Fruit fly (Drosophila melanogaster): ENCODE results near the gene CG45066.

The CG45066 gene

DNA sequence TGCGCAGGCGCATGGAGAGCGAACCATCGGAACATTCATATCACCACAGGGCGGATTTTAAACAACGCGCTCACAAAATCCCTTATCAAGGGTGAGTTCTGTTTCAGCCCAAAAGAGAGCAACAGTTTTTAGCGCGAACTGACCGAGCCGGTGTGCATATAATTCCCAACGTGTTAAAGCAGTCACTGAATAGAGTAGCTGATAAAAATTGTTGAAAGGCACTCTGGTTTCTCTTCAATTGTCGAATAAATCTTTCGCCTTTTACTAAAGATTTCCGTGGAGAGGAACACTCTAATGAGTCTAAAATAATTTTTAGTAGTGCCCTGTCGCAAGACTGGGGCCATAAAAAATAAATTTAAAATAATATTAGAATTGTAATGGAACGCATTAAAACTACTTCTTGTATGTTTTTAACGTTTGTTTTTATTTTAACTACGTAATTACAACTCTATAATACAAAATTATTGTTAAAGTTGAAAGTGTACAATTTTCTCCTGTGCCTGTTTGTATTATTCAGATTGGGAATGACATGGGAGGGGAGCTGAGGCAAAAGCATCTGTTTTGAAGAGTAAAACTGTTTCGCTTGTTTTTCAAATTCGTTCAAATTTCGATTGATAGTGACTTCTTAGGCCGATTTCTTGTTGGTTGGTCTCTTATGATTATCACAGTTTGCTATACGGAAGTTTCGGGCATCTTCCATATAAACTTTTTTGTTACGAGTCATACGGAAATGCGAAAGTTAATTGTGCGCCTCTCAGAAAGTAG lies 20.3 kb downstream of the CG45066 start:
- TF ChIP-seq insv (optimal IDR thresholded peaks at IDR 0.05) (no peak), psq (optimal IDR thresholded peaks at IDR 0.05) (no peak)

DNA sequence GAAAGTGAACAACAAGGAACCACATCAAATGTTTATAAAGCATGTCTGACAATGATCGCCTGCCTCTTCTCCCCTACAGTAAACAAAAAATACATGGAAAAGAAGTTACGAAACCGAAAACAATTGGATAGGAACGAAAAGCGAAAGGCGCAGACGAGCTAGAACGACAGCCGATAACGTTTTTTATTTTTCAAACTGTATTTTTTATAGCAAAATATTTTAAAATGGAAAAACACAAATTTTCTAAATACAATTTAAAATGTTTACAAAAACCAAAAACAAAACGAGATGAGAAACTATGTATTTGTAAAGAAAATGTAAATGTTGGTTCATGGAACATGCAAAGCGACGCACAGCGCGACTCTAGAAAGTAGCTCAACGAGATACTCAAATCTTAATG lies 22.0 kb downstream of the CG45066 start:
- no peak for TF ChIP-seq h (optimal IDR thresholded peaks at IDR 0.05)
- no peak for TF ChIP-seq ttk (optimal IDR thresholded peaks at IDR 0.05)
- no peak for TF ChIP-seq insv (optimal IDR thresholded peaks at IDR 0.05)
- no peak for TF ChIP-seq Myc (optimal IDR thresholded peaks at IDR 0.05)
- no peak for TF ChIP-seq psq (optimal IDR thresholded peaks at IDR 0.05)
- TF ChIP-seq Sin3A (optimal IDR thresholded peaks at IDR 0.05), result no peak

DNA sequence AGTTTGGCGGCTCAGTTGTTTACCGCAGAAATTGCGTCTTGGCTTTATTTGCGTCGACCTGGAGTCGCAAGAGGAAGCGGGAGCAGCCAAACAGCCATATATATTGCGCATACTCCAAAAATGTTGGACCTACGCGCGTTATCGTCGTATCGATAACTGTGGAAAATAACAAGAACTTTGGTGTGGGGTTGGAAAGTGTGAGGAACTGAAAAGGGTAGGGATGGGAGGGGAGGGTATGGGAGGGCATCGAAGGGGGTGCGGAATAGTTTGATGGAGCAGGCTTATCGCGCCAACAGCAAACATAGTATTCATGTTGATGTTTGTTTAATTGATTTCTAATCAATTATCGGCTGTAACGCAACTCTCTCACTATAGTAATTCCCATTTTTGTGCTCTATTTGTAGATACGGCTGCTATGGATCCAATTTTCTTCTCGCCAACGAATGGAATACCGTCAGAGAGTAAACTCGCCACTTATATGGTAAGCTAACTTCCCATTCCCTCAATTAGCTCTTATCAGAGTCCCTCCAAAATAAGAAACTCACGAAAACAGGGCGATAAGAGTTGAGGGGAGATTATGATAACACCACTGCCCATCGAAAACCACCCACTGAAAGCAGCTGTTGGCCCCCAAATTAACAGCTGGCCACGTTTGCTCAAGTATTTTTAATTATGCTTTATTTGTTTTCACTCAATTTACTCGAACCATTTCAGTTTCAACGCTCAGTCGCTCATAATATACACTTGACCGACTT lies 27.5 kb downstream of the CG45066 start:
- TF ChIP-seq insv (optimal IDR thresholded peaks at IDR 0.05) (no peak), Myc (optimal IDR thresholded peaks at IDR 0.05) (no peak), psq (optimal IDR thresholded peaks at IDR 0.05) (no peak), ttk (optimal IDR thresholded peaks at IDR 0.05) (no peak), Sin3A (optimal IDR thresholded peaks at IDR 0.05) (no peak), h (optimal IDR thresholded peaks at IDR 0.05) (no peak)

DNA sequence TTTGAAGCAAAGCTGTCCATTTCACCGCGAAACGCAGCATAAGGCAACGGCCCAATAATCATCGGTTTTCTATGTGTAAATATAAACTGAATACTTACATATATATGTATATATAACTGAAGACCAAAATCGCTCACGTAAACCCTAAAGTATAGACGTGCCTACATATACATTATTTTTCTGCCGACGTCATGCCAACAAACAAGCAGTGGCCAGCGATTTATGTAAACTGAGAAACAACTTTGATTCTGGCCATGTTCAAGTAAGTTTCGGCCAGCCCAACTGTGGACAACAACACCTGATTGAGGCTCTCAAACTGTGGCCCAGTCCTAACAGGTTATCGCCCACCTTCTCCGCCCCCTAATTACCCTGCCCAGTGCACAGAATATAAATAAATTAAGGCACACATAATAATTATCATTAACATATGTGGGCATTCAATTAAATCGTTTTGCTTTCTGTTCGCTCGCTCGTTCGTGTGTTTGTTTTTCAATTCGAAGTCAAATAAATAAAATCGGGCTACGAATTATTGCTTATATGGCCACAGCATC lies 29.0 kb downstream of the CG45066 start:
- TF ChIP-seq psq (optimal IDR thresholded peaks at IDR 0.05) (no peak), h (optimal IDR thresholded peaks at IDR 0.05) (no peak), Sin3A (optimal IDR thresholded peaks at IDR 0.05) (no peak), insv (optimal IDR thresholded peaks at IDR 0.05) (no peak), Myc (optimal IDR thresholded peaks at IDR 0.05) (no peak), ttk (optimal IDR thresholded peaks at IDR 0.05) (no peak)

DNA sequence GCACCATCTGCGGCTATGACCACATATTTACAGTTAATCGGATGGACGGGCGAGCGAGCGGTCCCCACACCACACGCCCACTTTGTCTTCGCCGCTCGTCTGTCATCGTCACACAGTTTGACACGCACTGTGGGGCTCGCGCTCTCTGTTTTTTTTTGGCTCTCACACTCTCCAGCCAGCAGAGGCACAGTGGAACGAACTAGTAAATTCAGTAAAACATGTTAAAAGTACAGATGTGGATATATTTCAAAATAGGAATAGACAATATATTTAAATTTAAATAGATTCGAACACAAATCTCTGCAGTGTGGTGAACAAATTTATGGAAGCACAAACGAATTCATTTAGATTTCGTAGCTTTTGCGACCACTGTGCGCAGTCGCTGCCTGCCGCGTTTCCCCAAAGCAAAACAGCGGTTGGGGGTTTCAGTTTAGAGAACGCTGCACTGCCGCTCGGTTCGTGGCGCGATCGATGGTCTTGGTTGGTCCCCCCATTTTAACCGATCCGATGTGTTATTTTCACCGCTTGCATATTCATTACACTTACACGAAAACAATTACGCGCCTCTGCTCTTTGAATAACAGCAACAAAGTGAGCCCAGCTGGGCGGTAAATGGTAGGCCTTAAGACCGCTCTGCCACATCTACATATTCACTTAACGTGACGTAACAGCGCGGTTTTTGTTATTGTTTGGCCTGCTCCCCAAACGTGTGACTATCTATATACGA lies 29.7 kb downstream of the CG45066 start:
- TF ChIP-seq Myc (optimal IDR thresholded peaks at IDR 0.05) (no peak), psq (optimal IDR thresholded peaks at IDR 0.05) (no peak), insv (optimal IDR thresholded peaks at IDR 0.05) (no peak), Sin3A (optimal IDR thresholded peaks at IDR 0.05) (no peak), h (optimal IDR thresholded peaks at IDR 0.05) (no peak), ttk (optimal IDR thresholded peaks at IDR 0.05) (no peak)

DNA sequence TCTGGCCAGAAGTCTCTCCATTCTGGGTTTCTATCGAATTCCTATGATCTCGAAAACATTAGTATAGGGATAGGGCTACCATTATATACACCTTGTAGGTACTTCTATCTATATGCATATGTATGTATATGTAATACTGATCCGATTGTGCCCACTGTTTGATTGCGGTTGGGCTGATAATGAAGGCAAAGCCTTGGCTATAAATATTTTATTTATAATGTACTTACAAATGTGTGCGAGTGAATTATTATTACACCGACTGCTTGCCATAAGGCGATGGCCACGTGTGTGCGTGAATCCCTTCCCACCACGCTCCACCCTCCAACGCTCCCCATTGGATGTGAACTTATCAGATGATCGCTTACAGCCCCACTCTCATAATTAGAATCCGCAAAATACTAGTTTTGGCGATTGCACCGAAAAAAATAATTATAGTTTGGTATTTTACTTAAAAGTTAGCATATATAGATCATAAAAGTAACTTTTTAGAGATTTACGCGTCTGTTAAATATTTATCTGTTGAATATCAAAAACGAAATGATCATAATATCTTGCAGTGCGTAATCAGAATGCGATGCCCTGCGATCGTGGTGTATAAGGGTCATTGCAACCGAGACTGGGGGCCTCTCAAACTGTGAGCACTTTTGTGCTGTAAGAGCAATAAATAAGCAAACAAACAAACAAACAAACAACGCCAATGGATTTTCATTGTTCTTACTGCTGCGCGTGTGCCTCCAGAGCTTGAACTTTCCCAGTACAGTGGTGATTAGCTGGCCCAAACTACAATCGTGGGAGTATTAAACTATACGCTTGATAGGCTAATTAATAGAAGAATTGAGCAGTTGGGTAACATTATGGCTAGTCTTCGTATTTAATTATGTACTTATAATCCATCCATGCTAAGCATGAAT lies 30.7 kb downstream of the CG45066 start:
- TF ChIP-seq psq (optimal IDR thresholded peaks at IDR 0.05) (no peak), ttk (optimal IDR thresholded peaks at IDR 0.05) (no peak), Sin3A (optimal IDR thresholded peaks at IDR 0.05) (no peak), insv (optimal IDR thresholded peaks at IDR 0.05) (no peak), Myc (optimal IDR thresholded peaks at IDR 0.05) (no peak), h (optimal IDR thresholded peaks at IDR 0.05) (no peak)

DNA sequence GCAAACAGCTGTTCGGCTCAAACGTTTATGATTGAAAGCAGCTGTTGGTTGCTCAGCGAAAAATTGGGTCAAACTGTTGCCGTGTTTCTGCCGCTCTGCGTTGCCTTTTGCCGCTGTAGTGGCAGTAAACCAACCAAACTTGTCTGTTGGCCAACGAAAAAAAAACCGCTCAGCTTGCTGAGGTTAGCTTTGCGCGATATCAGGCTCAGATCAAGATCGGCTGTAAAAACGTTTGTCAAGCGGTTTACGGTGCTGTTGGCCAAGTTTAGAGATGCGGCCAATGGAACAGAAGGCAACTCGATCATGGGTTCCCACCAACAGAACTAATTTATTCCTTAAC lies 31.9 kb downstream of the CG45066 start:
- TF ChIP-seq h (optimal IDR thresholded peaks at IDR 0.05) (no peak), psq (optimal IDR thresholded peaks at IDR 0.05) (no peak), ttk (optimal IDR thresholded peaks at IDR 0.05) (no peak), insv (optimal IDR thresholded peaks at IDR 0.05) (no peak), Sin3A (optimal IDR thresholded peaks at IDR 0.05) (no peak), Myc (optimal IDR thresholded peaks at IDR 0.05) (no peak)

DNA sequence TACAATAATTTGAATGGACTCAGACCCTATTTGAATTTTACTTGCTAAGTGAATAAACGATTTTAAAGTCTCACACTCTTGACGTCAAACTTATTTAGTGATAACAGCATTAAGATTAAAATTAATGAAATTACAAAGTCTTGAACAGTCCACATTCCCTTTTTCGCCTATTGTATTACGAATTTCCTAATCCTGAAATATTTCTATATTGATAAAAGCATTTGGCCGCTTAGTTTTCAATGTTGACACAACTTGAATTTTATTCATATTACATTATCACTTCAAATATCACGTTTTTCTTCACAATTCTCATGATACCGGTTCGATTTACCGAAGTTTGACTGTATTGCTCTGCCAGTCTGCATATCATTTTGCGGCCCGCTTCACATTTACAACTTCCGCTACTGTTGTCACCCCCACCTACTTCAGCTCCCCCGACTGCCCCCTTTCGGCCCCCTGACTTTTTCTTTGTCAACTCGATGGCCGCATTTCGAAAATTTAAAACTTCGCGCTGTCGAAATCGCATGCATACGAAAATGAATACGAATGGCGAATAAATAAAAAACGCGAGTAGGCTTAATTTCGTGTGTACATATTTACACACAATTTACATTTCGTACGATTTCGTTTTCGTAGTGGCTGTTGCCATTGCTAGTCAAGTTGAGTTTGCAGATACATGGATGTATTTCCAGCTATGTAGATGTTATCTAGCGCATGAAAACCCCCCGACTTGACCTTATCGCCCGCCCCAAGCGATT lies 32.5 kb downstream of the CG45066 start:
- TF ChIP-seq insv (optimal IDR thresholded peaks at IDR 0.05) (no peak), psq (optimal IDR thresholded peaks at IDR 0.05) (no peak), h (optimal IDR thresholded peaks at IDR 0.05) (no peak)

DNA sequence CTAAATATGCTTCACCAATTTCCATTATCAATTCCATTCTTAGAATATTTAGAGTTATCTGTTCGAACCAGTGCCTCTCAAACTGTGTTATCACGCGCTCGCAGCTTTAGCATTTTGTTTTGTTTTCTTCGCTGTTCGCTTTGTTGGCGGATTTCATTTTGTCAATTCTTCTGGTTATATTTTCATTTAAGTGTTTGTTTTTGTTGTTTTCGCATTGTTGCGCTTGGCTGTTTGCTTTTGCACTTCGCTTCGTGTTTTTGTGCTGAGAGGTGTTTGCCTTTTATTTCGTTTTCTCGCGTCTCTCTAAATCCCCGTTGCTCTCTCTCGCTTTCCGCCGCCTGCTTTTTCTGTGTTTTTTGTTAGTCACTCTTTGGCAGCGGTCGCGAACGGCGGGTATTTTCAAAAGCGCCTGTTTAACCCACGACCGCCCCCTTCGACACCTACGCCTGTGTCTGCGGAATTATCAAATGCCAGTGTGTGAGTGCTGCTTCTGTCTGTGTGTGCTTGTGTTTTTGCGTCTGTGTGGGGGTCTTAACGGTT lies 33.4 kb downstream of the CG45066 start:
- TF ChIP-seq Sin3A (optimal IDR thresholded peaks at IDR 0.05) (no peak), ttk (optimal IDR thresholded peaks at IDR 0.05) (no peak), h (optimal IDR thresholded peaks at IDR 0.05) (no peak), insv (optimal IDR thresholded peaks at IDR 0.05) (no peak), psq (optimal IDR thresholded peaks at IDR 0.05) (no peak), Myc (optimal IDR thresholded peaks at IDR 0.05) (no peak)

DNA sequence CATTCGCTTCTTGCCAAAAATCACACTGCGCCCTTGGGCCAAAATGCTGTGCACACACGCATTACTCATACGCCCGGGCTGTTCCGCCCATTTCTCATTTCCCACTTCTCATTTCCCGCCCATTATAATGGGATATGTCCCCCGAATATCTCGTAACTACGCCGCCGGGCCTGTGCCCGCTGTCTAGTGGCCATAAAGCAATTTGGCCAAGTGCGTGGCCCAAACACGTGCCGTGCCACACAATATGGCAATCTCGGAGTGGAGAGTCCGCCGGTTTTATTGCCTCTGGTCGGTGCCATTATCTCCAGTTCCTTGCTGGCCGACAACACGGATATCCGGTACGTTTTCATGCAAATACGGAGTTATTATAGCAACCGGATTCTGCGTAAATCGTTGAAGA lies 34.1 kb downstream of the CG45066 start:
- no peak for TF ChIP-seq Myc (optimal IDR thresholded peaks at IDR 0.05)
- TF ChIP-seq ttk (optimal IDR thresholded peaks at IDR 0.05), result no peak
- no peak for TF ChIP-seq insv (optimal IDR thresholded peaks at IDR 0.05)
- no peak for TF ChIP-seq h (optimal IDR thresholded peaks at IDR 0.05)
- no peak for TF ChIP-seq psq (optimal IDR thresholded peaks at IDR 0.05)
- TF ChIP-seq Sin3A (optimal IDR thresholded peaks at IDR 0.05), result no peak

Measured in Kc167 (cell line).